Worm (Caenorhabditis elegans) whole organism, L4 larva: ENCODE measurements around the gene gtap-2.

Experiments used
- D1046.2 ChIP-seq: fragments of 200-800 bp; sonication (Bioruptor generic); IDR thresholded peaks from 2 replicates; pipeline ENCODE4 v1.3.6; 2022; ENCODE audit warnings: missing genetic modification characterization, missing compliant biosample characterization
- F10B5.3 ChIP-seq: sonication (generic microtip); optimal IDR thresholded peaks from 2 replicates; lab custom pipeline; 2016; ENCODE audit warnings: mild to moderate bottlenecking, missing genetic modification characterization, missing compliant biosample characterization
- F26F4.8 ChIP-seq: fragments of 200-800 bp; sonication (Bioruptor generic); conservative IDR thresholded peaks from 2 replicates; pipeline ENCODE4 v1.3.6; 2022; ENCODE audit warnings: missing genetic modification characterization, missing compliant biosample characterization
- F37D6.2 ChIP-seq: sonication (generic microtip); optimal IDR thresholded peaks from 2 replicates; lab custom pipeline; 2016; ENCODE audit warnings: mild to moderate bottlenecking, missing genetic modification characterization, missing compliant biosample characterization
- F44E2.7 ChIP-seq: fragments of 200-800 bp; sonication (Bioruptor generic); IDR thresholded peaks from 2 replicates; pipeline ENCODE4 v2.1.2; 2022; ENCODE audit warnings: missing genetic modification characterization, missing compliant biosample characterization
- F49E8.2 ChIP-seq: sonication (generic microtip); optimal IDR thresholded peaks from 2 replicates; lab custom pipeline; 2016; ENCODE audit warnings: missing compliant biosample characterization, mild to moderate bottlenecking, missing genetic modification characterization, borderline replicate concordance
- R02D3.7 ChIP-seq: fragments of 150-350 bp; sonication (generic microtip); optimal IDR thresholded peaks from 3 replicates; lab custom pipeline; 2014; ENCODE audit warnings: missing biosample characterization, missing genetic modification characterization
- Y105C5A.15 ChIP-seq: fragments of 200-800 bp; sonication (Bioruptor generic); IDR thresholded peaks from 2 replicates; pipeline ENCODE4 v1.3.6; 2022; ENCODE audit warnings: missing genetic modification characterization, missing compliant biosample characterization
- Y75B8A.6 ChIP-seq: fragments of 200-800 bp; sonication (Bioruptor generic); IDR thresholded peaks from 2 replicates; pipeline ENCODE4 v1.3.6; 2022; ENCODE audit warnings: missing genetic modification reagents, missing genetic modification characterization, missing compliant biosample characterization
- ZK337.2 ChIP-seq: fragments of 200-800 bp; sonication (Bioruptor generic); IDR thresholded peaks from 2 replicates; pipeline ENCODE4 v1.3.6; 2022; ENCODE audit warnings: missing genetic modification reagents, missing genetic modification characterization, missing compliant biosample characterization
- aly-2 ChIP-seq: sonication (generic microtip); optimal IDR thresholded peaks from 2 replicates; lab custom pipeline; 2018; ENCODE audit warnings: missing biosample characterization, missing genetic modification characterization
- ceh-20 ChIP-seq: fragments of 200-800 bp; sonication (Bioruptor generic); IDR thresholded peaks from 2 replicates; pipeline ENCODE4 v1.3.6; 2022; ENCODE audit warnings: missing genetic modification reagents, missing genetic modification characterization, missing compliant biosample characterization
- ceh-28 ChIP-seq: fragments of 150-350 bp; optimal IDR thresholded peaks from 2 replicates; lab custom pipeline; 2014; ENCODE audit warnings: missing biosample characterization, missing genetic modification reagents, missing genetic modification characterization
- ceh-62 ChIP-seq: sonication (generic microtip); optimal IDR thresholded peaks from 2 replicates; lab custom pipeline; 2017; ENCODE audit warnings: missing biosample characterization, missing genetic modification characterization
- ceh-82 ChIP-seq: sonication (generic microtip); optimal IDR thresholded peaks from 2 replicates; lab custom pipeline; 2017; ENCODE audit warnings: missing biosample characterization, missing genetic modification characterization
- ces-1 ChIP-seq: fragments of 150-350 bp; sonication (generic microtip); optimal IDR thresholded peaks from 4 replicates; lab custom pipeline; 2014; ENCODE audit warnings: missing biosample characterization, missing genetic modification reagents, missing genetic modification characterization
- ctbp-1 ChIP-seq: fragments of 200-800 bp; sonication (Bioruptor generic); IDR thresholded peaks from 2 replicates; pipeline ENCODE4 v1.3.6; 2022; ENCODE audit warnings: missing genetic modification reagents, missing genetic modification characterization, missing compliant biosample characterization
- daf-16 ChIP-seq, 3 experiments: sonication (generic microtip); optimal IDR thresholded peaks; 2 replicates each; lab custom pipeline; 2016 to 2017; ENCODE audit warnings: missing genetic modification characterization in 3 of 3, missing genetic modification reagents in 3 of 3, mild to moderate bottlenecking in 2 of 3, missing compliant biosample characterization in 2 of 3, missing biosample characterization in 1 of 3, moderate library complexity in 1 of 3
- daf-19 ChIP-seq: fragments of 200-800 bp; sonication (Bioruptor generic); conservative IDR thresholded peaks from 2 replicates; pipeline ENCODE4 v1.3.6; 2022; ENCODE audit warnings: missing genetic modification characterization, missing compliant biosample characterization
- dmd-6 ChIP-seq: fragments of 200-800 bp; sonication (Bioruptor generic); IDR thresholded peaks from 2 replicates; pipeline ENCODE4 v1.3.6; 2022; ENCODE audit warnings: missing genetic modification reagents, missing genetic modification characterization, missing compliant biosample characterization
- dmd-8 ChIP-seq: fragments of 200-800 bp; sonication (Bioruptor generic); IDR thresholded peaks from 2 replicates; pipeline ENCODE4 v1.3.6; 2022; ENCODE audit warnings: missing genetic modification characterization, missing compliant biosample characterization
- dpl-1 ChIP-seq: fragments of 150-350 bp; optimal IDR thresholded peaks from 2 replicates; lab custom pipeline; 2014; ENCODE audit warnings: missing biosample characterization, missing genetic modification reagents, missing genetic modification characterization
- dve-1 ChIP-seq: sonication (generic microtip); optimal IDR thresholded peaks from 2 replicates; lab custom pipeline; 2017; ENCODE audit warnings: antibody characterized with exemption, mild to moderate bottlenecking, missing genetic modification characterization, missing compliant biosample characterization; ENCODE audit not compliant: insufficient read depth
- gei-8 ChIP-seq: fragments of 200-800 bp; sonication (Bioruptor generic); optimal IDR thresholded peaks from 2 replicates; lab custom pipeline; 2018; ENCODE audit warnings: mild to moderate bottlenecking, missing genetic modification characterization, missing compliant biosample characterization
- hmg-1.1 ChIP-seq: fragments of 200-800 bp; sonication (Bioruptor generic); IDR thresholded peaks from 2 replicates; pipeline ENCODE4 v1.3.6; 2022; ENCODE audit warnings: missing genetic modification reagents, missing genetic modification characterization, missing compliant biosample characterization
- lim-7 ChIP-seq: fragments of 200-800 bp; sonication (Bioruptor generic); IDR thresholded peaks from 2 replicates; pipeline ENCODE4 v1.3.6; 2022; ENCODE audit warnings: missing genetic modification characterization, missing compliant biosample characterization
- lin-15B ChIP-seq: fragments of 150-350 bp; sonication (generic microtip); optimal IDR thresholded peaks from 3 replicates; lab custom pipeline; 2014; ENCODE audit warnings: missing biosample characterization, missing genetic modification characterization
- lin-29 ChIP-seq: fragments of 200-800 bp; sonication (Bioruptor generic); IDR thresholded peaks from 2 replicates; pipeline ENCODE4 v1.3.6; 2022; ENCODE audit warnings: missing genetic modification reagents, missing genetic modification characterization, missing compliant biosample characterization
- lir-3 ChIP-seq: sonication (generic microtip); optimal IDR thresholded peaks from 2 replicates; lab custom pipeline; 2016; ENCODE audit warnings: mild to moderate bottlenecking, missing genetic modification characterization, missing compliant biosample characterization
- mdt-29 ChIP-seq: fragments of 200-800 bp; sonication (Bioruptor generic); IDR thresholded peaks from 2 replicates; pipeline ENCODE4 v1.3.6; 2022; ENCODE audit warnings: missing genetic modification reagents, missing genetic modification characterization, missing compliant biosample characterization
- mes-2 ChIP-seq: sonication (generic microtip); optimal IDR thresholded peaks from 2 replicates; lab custom pipeline; 2016; ENCODE audit warnings: missing genotype, mild to moderate bottlenecking, missing genetic modification characterization, missing compliant biosample characterization; ENCODE audit not compliant: poor library complexity, severe bottlenecking
- mxl-3 ChIP-seq: fragments of 200-800 bp; sonication (Bioruptor generic); optimal IDR thresholded peaks from 2 replicates; lab custom pipeline; 2018; ENCODE audit warnings: mild to moderate bottlenecking, missing genetic modification characterization, missing compliant biosample characterization
- nhr-102 ChIP-seq: sonication (generic microtip); optimal IDR thresholded peaks from 2 replicates; lab custom pipeline; 2016; ENCODE audit warnings: mild to moderate bottlenecking, missing genetic modification characterization, moderate library complexity, missing compliant biosample characterization
- nhr-11 ChIP-seq: fragments of 150-350 bp; optimal IDR thresholded peaks from 2 replicates; lab custom pipeline; 2014; ENCODE audit warnings: missing biosample characterization, missing genetic modification characterization
- nhr-237 ChIP-seq: sonication (generic microtip); optimal IDR thresholded peaks from 2 replicates; lab custom pipeline; 2017; ENCODE audit warnings: missing biosample characterization, missing genetic modification characterization
- nhr-41 ChIP-seq: fragments of 200-800 bp; sonication (Bioruptor generic); IDR thresholded peaks from 2 replicates; pipeline ENCODE4 v1.3.6; 2022; ENCODE audit warnings: missing genetic modification reagents, missing genetic modification characterization, missing compliant biosample characterization
- nhr-42 ChIP-seq: fragments of 200-800 bp; sonication (Bioruptor generic); IDR thresholded peaks from 2 replicates; pipeline ENCODE4 v1.3.6; 2022; ENCODE audit warnings: missing genetic modification characterization, missing compliant biosample characterization
- nhr-48 ChIP-seq: sonication (generic microtip); optimal IDR thresholded peaks from 2 replicates; lab custom pipeline; 2016; ENCODE audit warnings: mild to moderate bottlenecking, missing genetic modification characterization, missing compliant biosample characterization
- nhr-6 ChIP-seq: fragments of 150-350 bp; optimal IDR thresholded peaks from 2 replicates; lab custom pipeline; 2014; ENCODE audit warnings: missing biosample characterization, missing genetic modification characterization
- nhr-77 ChIP-seq: fragments of 150-350 bp; optimal IDR thresholded peaks from 2 replicates; lab custom pipeline; 2014; ENCODE audit warnings: missing biosample characterization, missing genetic modification characterization
- php-3 ChIP-seq: fragments of 200-800 bp; sonication (Bioruptor generic); IDR thresholded peaks from 2 replicates; pipeline ENCODE4 v1.3.6; 2022; ENCODE audit warnings: missing genetic modification reagents, missing genetic modification characterization, missing compliant biosample characterization
- sdz-12 ChIP-seq: fragments of 200-800 bp; sonication (Bioruptor generic); optimal IDR thresholded peaks from 2 replicates; lab custom pipeline; 2018; ENCODE audit warnings: mild to moderate bottlenecking, missing genetic modification characterization, missing compliant biosample characterization
- spr-1 ChIP-seq: sonication (generic microtip); optimal IDR thresholded peaks from 2 replicates; lab custom pipeline; 2016; ENCODE audit warnings: mild to moderate bottlenecking, missing genetic modification characterization, missing compliant biosample characterization
- tag-97 ChIP-seq: fragments of 200-800 bp; sonication (Bioruptor generic); IDR thresholded peaks from 2 replicates; pipeline ENCODE4 v1.3.6; 2022; ENCODE audit warnings: missing genetic modification characterization, missing compliant biosample characterization
- unc-130 ChIP-seq: sonication (generic microtip); optimal IDR thresholded peaks from 2 replicates; lab custom pipeline; 2016; ENCODE audit warnings: missing genetic modification reagents, missing genetic modification characterization, missing compliant biosample characterization
- unc-62 ChIP-seq, 3 experiments: fragments of 150-350 bp in 1 of 3; sonication (generic microtip); optimal IDR thresholded peaks in 2 of 3; peaks in 1 of 3; 1 replicate in 1 of 3; 2 replicates in 2 of 3; lab custom pipeline; 2014 to 2017; ENCODE audit warnings: missing biosample characterization in 3 of 3, missing genetic modification characterization in 3 of 3, missing genetic modification reagents in 3 of 3, missing genotype in 1 of 3
- vab-7 ChIP-seq: fragments of 200-800 bp; sonication (Bioruptor generic); IDR thresholded peaks from 2 replicates; pipeline ENCODE4 v1.3.6; 2022; ENCODE audit warnings: missing genetic modification reagents, missing genetic modification characterization, missing compliant biosample characterization
- zag-1 ChIP-seq: fragments of 150-350 bp; optimal IDR thresholded peaks from 2 replicates; lab custom pipeline; 2014; ENCODE audit warnings: missing biosample characterization, missing genetic modification characterization
- zip-11 ChIP-seq: fragments of 200-800 bp; sonication (Bioruptor generic); IDR thresholded peaks from 2 replicates; pipeline ENCODE4 v1.3.6; 2022; ENCODE audit warnings: missing genetic modification characterization, missing compliant biosample characterization
- zip-2 ChIP-seq: fragments of 150-350 bp; optimal IDR thresholded peaks from 2 replicates; lab custom pipeline; 2014; ENCODE audit warnings: missing biosample characterization, missing genetic modification characterization
- ztf-11 ChIP-seq: fragments of 150-350 bp; optimal IDR thresholded peaks from 2 replicates; lab custom pipeline; 2014; ENCODE audit warnings: missing biosample characterization, missing genetic modification characterization

Gene gtap-2

DNA sequence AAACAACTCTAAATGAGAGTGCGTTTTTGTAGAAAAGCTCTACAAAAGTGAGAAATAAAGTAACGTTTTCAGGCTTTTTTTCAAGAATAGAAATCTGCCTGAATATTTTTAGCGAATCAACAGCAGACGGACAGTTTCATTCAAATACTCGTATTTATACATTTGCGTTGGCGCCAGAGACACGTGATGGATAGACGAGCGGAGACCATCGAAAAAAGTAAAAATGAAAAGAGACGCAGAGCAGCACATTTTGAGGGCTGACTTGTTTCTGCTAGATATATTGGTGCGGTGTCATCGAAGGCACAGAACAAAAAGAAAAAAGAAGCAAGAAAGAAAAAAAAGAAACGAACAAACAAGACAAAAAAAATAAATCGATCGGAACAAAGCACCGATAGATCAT is 17.7 kb downstream of the gtap-2 start (continued):
- TF ChIP-seq nhr-42 (GFP tag; lab: Robert Waterston, UW) (no peak), hmg-1.1 (0 out of 2 replicates have a peak, but pooled peaks have one; percentile 11), nhr-6 (tag; lab: Kevin White, UChicago) (peak; percentile 53), ceh-28 (no peak), ctbp-1 (GFP tag; lab: Robert Waterston, UW) (no peak), nhr-41 (GFP tag; lab: Robert Waterston, UW) (no peak), mdt-29 (GFP tag; lab: Robert Waterston, UW) (0 out of 2 replicates have a peak, but pooled peaks have one; percentile 45), vab-7 (no peak), ceh-20 (peak; percentile 56; the same call in 1 of the 2 replicates), F49E8.2 (tag; lab: Kevin White, UChicago) (no peak), nhr-237 (tag; lab: Kevin White, UChicago) (no peak), zag-1 (tag; lab: Kevin White, UChicago) (no peak), nhr-48 (tag; lab: Kevin White, UChicago) (no peak), mxl-3 (peak; percentile 21), spr-1 (tag; lab: Kevin White, UChicago) (no peak), ces-1 (no peak), dmd-6 (GFP tag; lab: Robert Waterston, UW) (peak; percentile 21; the same call in 1 of the 2 replicates), unc-130 (GFP tag; lab: Kevin White, UChicago) (no peak), lir-3 (tag; lab: Kevin White, UChicago) (no peak), lin-29 (GFP tag; lab: Robert Waterston, UW) (no peak), daf-16 (GFP tag; optimal IDR thresholded peaks at IDR 0.05; lab: Kevin White, UChicago) (no peak), daf-16 (tag; optimal IDR thresholded peaks at IDR 0.05; lab: Kevin White, UChicago) (peak; percentile 49), F26F4.8 (no peak), sdz-12 (no peak), dve-1 (peak; percentile 67), F44E2.7 (GFP tag; lab: Robert Waterston, UW) (no peak), D1046.2 (no peak), nhr-11 (tag; lab: Kevin White, UChicago) (peak; percentile 27), lim-7 (GFP tag; lab: Robert Waterston, UW) (no peak), mes-2 (tag; lab: Kevin White, UChicago) (peak; percentile 56), dpl-1 (peak; percentile 5), daf-19 (no peak), lin-15B (tag; lab: Kevin White, UChicago) (no peak), ceh-82 (tag; lab: Kevin White, UChicago) (no peak), ztf-11 (tag; lab: Kevin White, UChicago) (no peak), nhr-102 (tag; lab: Kevin White, UChicago) (peak; percentile 2), ceh-62 (tag; lab: Kevin White, UChicago) (no peak), nhr-77 (tag; lab: Kevin White, UChicago) (peak; percentile 55), Y105C5A.15 (GFP tag; lab: Robert Waterston, UW) (no peak), R02D3.7 (tag; lab: Kevin White, UChicago) (no peak), unc-62 (GFP tag; optimal IDR thresholded peaks at IDR 0.05 in 1 of 2; lab: Kevin White, UChicago) (no peak), unc-62 (tag; optimal IDR thresholded peaks at IDR 0.05; lab: Kevin White, UChicago) (no peak), tag-97 (no peak), zip-2 (tag; lab: Kevin White, UChicago) (no peak), gei-8 (no peak), dmd-8 (GFP tag; lab: Robert Waterston, UW) (no peak), aly-2 (no peak), F37D6.2 (no peak), zip-11 (no peak), ZK337.2 (no peak), php-3 (no peak), F10B5.3 (no peak), Y75B8A.6 (GFP tag; lab: Robert Waterston, UW) (0 out of 2 replicates have a peak, but pooled peaks have one; percentile 49)
